Worm (Caenorhabditis elegans) whole organism, mixed stage, embryonic: ENCODE data around the gene C27F2.7.

Source experiments
- M03D4.4 ChIP-seq: sonication (generic microtip); optimal IDR thresholded peaks from 2 replicates; lab custom pipeline; 2017; ENCODE audit warnings: mild to moderate bottlenecking, missing genetic modification characterization, missing compliant biosample characterization
- bed-3 ChIP-seq: fragments of 200-800 bp; sonication (Bioruptor generic); optimal IDR thresholded peaks from 3 replicates; lab custom pipeline; 2018; ENCODE audit warnings: mild to moderate bottlenecking, missing genetic modification characterization, moderate library complexity, missing compliant biosample characterization
- blmp-1 ChIP-seq: fragments of 150-350 bp; optimal IDR thresholded peaks from 2 replicates; lab custom pipeline; 2014; ENCODE audit warnings: missing biosample characterization, missing genetic modification characterization
- ceh-39 ChIP-seq: fragments of 150-350 bp; optimal IDR thresholded peaks from 2 replicates; lab custom pipeline; 2014; ENCODE audit warnings: missing biosample characterization, missing genetic modification characterization
- ceh-43 ChIP-seq: fragments of 200-800 bp; sonication (Bioruptor generic); optimal IDR thresholded peaks from 2 replicates; lab custom pipeline; 2018; ENCODE audit warnings: mild to moderate bottlenecking, missing genetic modification characterization, moderate library complexity, missing compliant biosample characterization
- ceh-83 ChIP-seq: fragments of 200-800 bp; sonication (Bioruptor generic); optimal IDR thresholded peaks from 2 replicates; lab custom pipeline; 2018; ENCODE audit warnings: mild to moderate bottlenecking, missing genetic modification characterization, missing compliant biosample characterization
- ces-1 ChIP-seq: fragments of 150-350 bp; optimal IDR thresholded peaks from 2 replicates; lab custom pipeline; 2014; ENCODE audit warnings: missing biosample characterization, missing genetic modification reagents, missing genetic modification characterization
- cnd-1 ChIP-seq: fragments of 200-800 bp; sonication (Bioruptor generic); optimal IDR thresholded peaks from 2 replicates; lab custom pipeline; 2018; ENCODE audit warnings: mild to moderate bottlenecking, missing genetic modification characterization, missing compliant biosample characterization
- drap-1 ChIP-seq: fragments of 200-800 bp; sonication (Bioruptor generic); optimal IDR thresholded peaks from 3 replicates; lab custom pipeline; 2018; ENCODE audit warnings: mild to moderate bottlenecking, missing genetic modification characterization, missing compliant biosample characterization
- elt-1 ChIP-seq: sonication (generic microtip); optimal IDR thresholded peaks from 2 replicates; lab custom pipeline; 2017; ENCODE audit warnings: missing genetic modification characterization, mild to moderate bottlenecking, missing compliant biosample characterization, antibody characterized with exemption, moderate library complexity, borderline replicate concordance; ENCODE audit not compliant: insufficient read depth
- elt-3 ChIP-seq: fragments of 150-350 bp; optimal IDR thresholded peaks from 2 replicates; lab custom pipeline; 2014; ENCODE audit warnings: missing biosample characterization, missing genetic modification characterization
- flh-1 ChIP-seq: fragments of 200-800 bp; sonication (Bioruptor generic); optimal IDR thresholded peaks from 2 replicates; lab custom pipeline; 2018; ENCODE audit warnings: mild to moderate bottlenecking, missing genetic modification characterization, moderate library complexity, missing compliant biosample characterization
- ham-2 ChIP-seq: fragments of 200-800 bp; sonication (Bioruptor generic); optimal IDR thresholded peaks from 2 replicates; lab custom pipeline; 2018; ENCODE audit warnings: mild to moderate bottlenecking, missing genetic modification characterization, missing compliant biosample characterization
- hlh-1 ChIP-seq: fragments of 150-350 bp; optimal IDR thresholded peaks from 2 replicates; lab custom pipeline; 2014; ENCODE audit warnings: missing biosample characterization, missing genetic modification reagents, missing genetic modification characterization
- lin-13 ChIP-seq: fragments of 150-350 bp; optimal IDR thresholded peaks from 2 replicates; lab custom pipeline; 2014; ENCODE audit warnings: missing biosample characterization, missing genetic modification characterization
- lin-32 ChIP-seq: fragments of 200-800 bp; sonication (Bioruptor generic); optimal IDR thresholded peaks from 2 replicates; lab custom pipeline; 2018; ENCODE audit warnings: mild to moderate bottlenecking, missing genetic modification characterization, missing compliant biosample characterization
- lsy-2 ChIP-seq: fragments of 150-350 bp; optimal IDR thresholded peaks from 2 replicates; lab custom pipeline; 2014; ENCODE audit warnings: missing biosample characterization, missing genetic modification characterization
- mab-5 ChIP-seq: fragments of 150-350 bp; optimal IDR thresholded peaks from 2 replicates; lab custom pipeline; 2014; ENCODE audit warnings: missing biosample characterization, missing genetic modification characterization
- mep-1 ChIP-seq: fragments of 150-350 bp; optimal IDR thresholded peaks from 2 replicates; lab custom pipeline; 2017; ENCODE audit warnings: missing biosample characterization, missing genetic modification reagents, missing genetic modification characterization, inconsistent platforms
- nhr-12 ChIP-seq: fragments of 150-350 bp; optimal IDR thresholded peaks from 2 replicates; lab custom pipeline; 2014; ENCODE audit warnings: missing biosample characterization, missing genetic modification characterization
- nhr-237 ChIP-seq: fragments of 150-350 bp; optimal IDR thresholded peaks from 2 replicates; lab custom pipeline; 2014; ENCODE audit warnings: missing biosample characterization, missing genetic modification characterization
- nhr-28 ChIP-seq: fragments of 150-350 bp; optimal IDR thresholded peaks from 2 replicates; lab custom pipeline; 2014; ENCODE audit warnings: missing biosample characterization, missing genetic modification characterization
- nhr-76 ChIP-seq: sonication (generic microtip); optimal IDR thresholded peaks from 2 replicates; lab custom pipeline; 2017; ENCODE audit warnings: missing biosample characterization, missing genetic modification characterization
- pha-4 ChIP-seq: fragments of 150-350 bp; optimal IDR thresholded peaks from 2 replicates; lab custom pipeline; 2018; ENCODE audit warnings: missing biosample characterization, missing genetic modification reagents, missing genetic modification characterization
- sptf-1 ChIP-seq: sonication (generic microtip); optimal IDR thresholded peaks from 2 replicates; lab custom pipeline; 2017; ENCODE audit warnings: mild to moderate bottlenecking, missing genetic modification characterization, moderate library complexity, missing compliant biosample characterization
- tbx-8 ChIP-seq: fragments of 200-800 bp; sonication (Bioruptor generic); optimal IDR thresholded peaks from 2 replicates; lab custom pipeline; 2018; ENCODE audit warnings: mild to moderate bottlenecking, missing genetic modification characterization, moderate library complexity, missing compliant biosample characterization
- unc-120 ChIP-seq: sonication (generic microtip); optimal IDR thresholded peaks from 2 replicates; lab custom pipeline; 2017; ENCODE audit warnings: missing genetic modification characterization, missing compliant biosample characterization; ENCODE audit not compliant: poor library complexity, severe bottlenecking
- unc-39 ChIP-seq: fragments of 150-350 bp; optimal IDR thresholded peaks from 2 replicates; lab custom pipeline; 2014; ENCODE audit warnings: missing biosample characterization, missing genetic modification characterization
- unc-62 ChIP-seq: fragments of 150-350 bp; optimal IDR thresholded peaks from 2 replicates; lab custom pipeline; 2014; ENCODE audit warnings: missing biosample characterization, missing genetic modification reagents, missing genetic modification characterization
- ztf-11 ChIP-seq: fragments of 150-350 bp; optimal IDR thresholded peaks from 2 replicates; lab custom pipeline; 2014; ENCODE audit warnings: missing biosample characterization, missing genetic modification characterization

Gene C27F2.7

ce11 chrIII:5008730-5009129 is 24.4 kb upstream of the C27F2.7 start, which contains the start of gene R144.11:
R144.11 (minus strand) TSS chrIII:5008830.
- no peak for TF ChIP-seq ceh-39 (tag; lab: Kevin White, UChicago)
- TF ChIP-seq mab-5 (tag; lab: Kevin White, UChicago): no peak
- TF ChIP-seq tbx-8: no peak
- no peak for TF ChIP-seq M03D4.4 (tag; lab: Kevin White, UChicago)
- no peak for TF ChIP-seq pha-4 (tag; lab: Kevin White, UChicago)
- TF ChIP-seq lin-13 (tag; lab: Kevin White, UChicago): no peak
- no peak for TF ChIP-seq nhr-28 (tag; lab: Kevin White, UChicago)
- no peak for TF ChIP-seq unc-62 (GFP tag; lab: Kevin White, UChicago)
- TF ChIP-seq unc-120: no peak
- no peak for TF ChIP-seq mep-1 (tag; lab: Kevin White, UChicago)
- TF ChIP-seq hlh-1: no peak
- no peak for TF ChIP-seq bed-3 (GFP tag; lab: Kevin White, UChicago)
- TF ChIP-seq ham-2 (GFP tag; lab: Kevin White, UChicago): no peak
- TF ChIP-seq cnd-1 (tag; lab: Kevin White, UChicago): no peak
- TF ChIP-seq lin-32 (GFP tag; lab: Kevin White, UChicago): no peak
- TF ChIP-seq nhr-12: no peak
- no peak for TF ChIP-seq ztf-11 (tag; lab: Kevin White, UChicago)
- TF ChIP-seq blmp-1: no peak
- TF ChIP-seq sptf-1 (tag; lab: Kevin White, UChicago): no peak
- no peak for TF ChIP-seq drap-1 (GFP tag; lab: Kevin White, UChicago)

- no peak for TF ChIP-seq mab-5 (tag; lab: Kevin White, UChicago)
- TF ChIP-seq ceh-83 (GFP tag; lab: Kevin White, UChicago): no peak
- TF ChIP-seq bed-3 (GFP tag; lab: Kevin White, UChicago): no peak
- TF ChIP-seq unc-62 (GFP tag; lab: Kevin White, UChicago): no peak
- TF ChIP-seq ham-2 (GFP tag; lab: Kevin White, UChicago): no peak
- no peak for TF ChIP-seq flh-1 (GFP tag; lab: Kevin White, UChicago)
- no peak for TF ChIP-seq sptf-1 (tag; lab: Kevin White, UChicago)
- no peak for TF ChIP-seq elt-1 (tag; lab: Kevin White, UChicago)
- TF ChIP-seq, all 35 proteins: peak for 0
Observed at ce11 chrIII:5006881-5007280, 22.6 kb upstream of the C27F2.7 start, which contains the start of gene R144.12. R144.12 (minus strand) TSS chrIII:5006981.

ce11 chrIII:5004621-5005020 is 20.3 kb upstream of the C27F2.7 start, which contains the start of gene R144.6:
R144.6 (minus strand) TSS chrIII:5004721.
- TF ChIP-seq elt-1 (tag; lab: Kevin White, UChicago) (no peak), nhr-28 (tag; lab: Kevin White, UChicago) (no peak), M03D4.4 (tag; lab: Kevin White, UChicago) (no peak), ceh-83 (GFP tag; lab: Kevin White, UChicago) (no peak), tbx-8 (no peak), nhr-76 (no peak), unc-62 (GFP tag; lab: Kevin White, UChicago) (no peak), sptf-1 (tag; lab: Kevin White, UChicago) (no peak), ceh-43 (GFP tag; lab: Kevin White, UChicago) (no peak)

ce11 chrIII:5002231-5002630 is 17.9 kb upstream of the C27F2.7 start, which contains the start of gene R144.10:
R144.10 (minus strand) TSS chrIII:5002331.
- TF ChIP-seq ztf-11 (tag; lab: Kevin White, UChicago) (no peak), unc-39 (tag; lab: Kevin White, UChicago) (no peak), nhr-28 (tag; lab: Kevin White, UChicago) (no peak), nhr-12 (no peak), mep-1 (tag; lab: Kevin White, UChicago) (no peak), ceh-43 (GFP tag; lab: Kevin White, UChicago) (no peak), hlh-1 (no peak), cnd-1 (tag; lab: Kevin White, UChicago) (no peak), pha-4 (tag; lab: Kevin White, UChicago) (no peak), elt-3 (tag; lab: Kevin White, UChicago) (no peak), blmp-1 (no peak), ces-1 (GFP tag; lab: Kevin White, UChicago) (no peak), lsy-2 (tag; lab: Kevin White, UChicago) (no peak), lin-32 (GFP tag; lab: Kevin White, UChicago) (no peak), mab-5 (tag; lab: Kevin White, UChicago) (no peak), drap-1 (GFP tag; lab: Kevin White, UChicago) (no peak), nhr-237 (tag; lab: Kevin White, UChicago) (no peak)
